Worm (Caenorhabditis elegans) whole organism, mixed stage, embryonic: ENCODE data around the gene str-28.

Source experiments
- M03D4.4 ChIP-seq: sonication (generic microtip); optimal IDR thresholded peaks from 2 replicates; lab custom pipeline; 2017; ENCODE audit warnings: mild to moderate bottlenecking, missing genetic modification characterization, missing compliant biosample characterization
- nhr-12 ChIP-seq: fragments of 150-350 bp; optimal IDR thresholded peaks from 2 replicates; lab custom pipeline; 2014; ENCODE audit warnings: missing biosample characterization, missing genetic modification characterization

- TF ChIP-seq nhr-12 (tag; lab: Kevin White, UChicago) = no peak
- no peak for TF ChIP-seq M03D4.4
Measured at ce11 chrV:7504271-7504670, 31.6 kb upstream of the str-28 start, which contains the start of gene srh-229.
